Worm (Caenorhabditis elegans): ENCODE results near the gene C47A4.3.

C47A4.3 gene

DNA sequence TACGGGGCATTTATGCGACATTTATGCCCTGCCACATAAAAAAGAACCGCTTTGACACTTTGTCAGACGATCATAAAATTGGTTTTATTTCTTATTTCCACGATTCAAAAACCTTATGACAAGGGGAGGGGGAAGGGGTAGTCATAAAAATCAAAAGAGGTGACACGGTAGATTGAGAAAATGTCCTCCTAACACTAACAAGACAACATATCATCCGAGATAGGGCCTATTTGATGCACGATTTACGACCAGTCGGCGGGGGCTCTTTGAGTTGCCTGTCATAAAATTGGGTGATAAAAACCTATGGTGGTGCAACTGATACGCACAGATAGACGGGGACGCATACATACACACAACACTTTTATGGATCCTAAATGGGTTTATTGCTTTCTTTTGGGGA lies 34.2 kb downstream of the C47A4.3 start:
- TF ChIP-seq hlh-11 (tag; optimal IDR thresholded peaks at IDR 0.05) (peak; percentile 82), dve-1 (tag; optimal IDR thresholded peaks at IDR 0.05; ENCODE audit: insufficient read depth) (peak; percentile 81), fkh-10 (GFP tag; optimal IDR thresholded peaks at IDR 0.05) (no peak), zip-2 (tag; optimal IDR thresholded peaks at IDR 0.05) (no peak), snpc-4 (tag; optimal IDR thresholded peaks at IDR 0.05) (no peak), nhr-111 (GFP tag; optimal IDR thresholded peaks at IDR 0.05) (no peak), dmd-9 (GFP tag; IDR thresholded peaks at IDR 0.05) (no peak), nhr-10 (tag; optimal IDR thresholded peaks at IDR 0.05) (no peak), lin-15B (tag; optimal IDR thresholded peaks at IDR 0.05) (no peak), unc-130 (GFP tag; optimal IDR thresholded peaks at IDR 0.05) (no peak), zfp-2 (tag; optimal IDR thresholded peaks at IDR 0.05) (no peak), vab-7 (GFP tag; IDR thresholded peaks at IDR 0.05) (no peak), F10B5.3 (tag; optimal IDR thresholded peaks at IDR 0.05) (no peak), ceh-32 (tag; optimal IDR thresholded peaks at IDR 0.05; ENCODE audit: poor library complexity) (no peak), pqm-1 (tag; optimal IDR thresholded peaks at IDR 0.05) (peak; percentile 71), daf-8 (GFP tag; IDR thresholded peaks at IDR 0.05) (no peak), nhr-48 (tag; optimal IDR thresholded peaks at IDR 0.05) (peak; percentile 58), ceh-82 (tag; optimal IDR thresholded peaks at IDR 0.05) (no peak), nhr-11 (tag; optimal IDR thresholded peaks at IDR 0.05) (no peak), tra-1 (GFP tag; IDR thresholded peaks at IDR 0.05) (peak; percentile 97), arid-1 (GFP tag; conservative IDR thresholded peaks at IDR 0.05) (no peak), egl-43 (GFP tag; IDR thresholded peaks at IDR 0.05) (no peak), mdl-1 (tag; optimal IDR thresholded peaks at IDR 0.05) (no peak), lin-39 (tag; optimal IDR thresholded peaks at IDR 0.05) (no peak), Y105C5A.15 (GFP tag; IDR thresholded peaks at IDR 0.05) (no peak), dmd-6 (GFP tag; IDR thresholded peaks at IDR 0.05) (peak; percentile 78; the same call in 1 of the 2 replicates), mdt-29 (GFP tag; IDR thresholded peaks at IDR 0.05) (no peak), fos-1 (tag; optimal IDR thresholded peaks at IDR 0.05) (no peak), nhr-41 (GFP tag; IDR thresholded peaks at IDR 0.05) (no peak), tag-97 (GFP tag; IDR thresholded peaks at IDR 0.05) (no peak), lin-1 (GFP tag; IDR thresholded peaks at IDR 0.05) (no peak), madf-9 (GFP tag; conservative IDR thresholded peaks at IDR 0.05) (no peak), cey-2 (tag; optimal IDR thresholded peaks at IDR 0.05; ENCODE audit: borderline replicate concordance, insufficient read depth) (no peak), ceh-62 (tag; optimal IDR thresholded peaks at IDR 0.05) (no peak), F44E2.7 (GFP tag; IDR thresholded peaks at IDR 0.05) (no peak), aly-2 (tag; optimal IDR thresholded peaks at IDR 0.05) (no peak), saeg-2 (GFP tag; IDR thresholded peaks at IDR 0.05) (no peak), sdz-12 (GFP tag; optimal IDR thresholded peaks at IDR 0.05) (no peak), ceh-28 (tag; optimal IDR thresholded peaks at IDR 0.05) (no peak), spr-3 (GFP tag; optimal IDR thresholded peaks at IDR 0.05) (no peak), nhr-6 (tag; optimal IDR thresholded peaks at IDR 0.05) (no peak), mxl-2 (GFP tag; conservative IDR thresholded peaks at IDR 0.05) (no peak), zfp-3 (GFP tag; conservative IDR thresholded peaks at IDR 0.05) (0 out of 2 replicates have a peak, but pooled peaks have one; percentile 23), hlh-30 (tag; optimal IDR thresholded peaks at IDR 0.05; ENCODE audit: insufficient read depth) (no peak), dmd-8 (GFP tag; IDR thresholded peaks at IDR 0.05) (no peak), rbr-2 (tag; optimal IDR thresholded peaks at IDR 0.05) (no peak), hif-1 (tag; optimal IDR thresholded peaks at IDR 0.05) (no peak), snpc-1.2 (GFP tag; IDR thresholded peaks at IDR 0.05) (peak; percentile 68; the same call in 1 of the 2 replicates), nhr-237 (tag; optimal IDR thresholded peaks at IDR 0.05) (no peak), gei-8 (GFP tag; optimal IDR thresholded peaks at IDR 0.05) (no peak), T26A8.4 (GFP tag; IDR thresholded peaks at IDR 0.05) (no peak), ztf-7 (tag; optimal IDR thresholded peaks at IDR 0.05) (no peak)

Measured in whole organism, L4 larva.